Worm (Caenorhabditis elegans): ENCODE measurements around the gene K09F5.1.

- TF ChIP-seq snpc-4 (tag; optimal IDR thresholded peaks at IDR 0.05) (no peak), pha-4 (tag; optimal IDR thresholded peaks at IDR 0.05) (no peak), unc-39 (tag; optimal IDR thresholded peaks at IDR 0.05) (no peak), ztf-11 (tag; optimal IDR thresholded peaks at IDR 0.05) (no peak), ceh-39 (tag; optimal IDR thresholded peaks at IDR 0.05) (no peak), elt-1 (tag; optimal IDR thresholded peaks at IDR 0.05; ENCODE audit: borderline replicate concordance, insufficient read depth) (no peak), lsy-2 (tag; optimal IDR thresholded peaks at IDR 0.05) (no peak), elt-3 (tag; optimal IDR thresholded peaks at IDR 0.05) (no peak)
These were observed 4.5 kb downstream of the K09F5.1 start, which contains the start of gene ref-2 for ce11 chrX:7743939-7744338.
